Fruit fly (Drosophila melanogaster) ovary, adult (tissue): ENCODE measurements around the gene tko.

Source experiments
- CG17801 ChIP-seq: fragments of 200-800 bp; optimal IDR thresholded peaks from 2 replicates; lab custom pipeline; 2019; ENCODE audit warnings: missing biosample characterization, mild to moderate bottlenecking, missing genetic modification characterization, moderate library complexity; ENCODE audit not compliant: partially characterized antibody

The tko gene

DNA sequence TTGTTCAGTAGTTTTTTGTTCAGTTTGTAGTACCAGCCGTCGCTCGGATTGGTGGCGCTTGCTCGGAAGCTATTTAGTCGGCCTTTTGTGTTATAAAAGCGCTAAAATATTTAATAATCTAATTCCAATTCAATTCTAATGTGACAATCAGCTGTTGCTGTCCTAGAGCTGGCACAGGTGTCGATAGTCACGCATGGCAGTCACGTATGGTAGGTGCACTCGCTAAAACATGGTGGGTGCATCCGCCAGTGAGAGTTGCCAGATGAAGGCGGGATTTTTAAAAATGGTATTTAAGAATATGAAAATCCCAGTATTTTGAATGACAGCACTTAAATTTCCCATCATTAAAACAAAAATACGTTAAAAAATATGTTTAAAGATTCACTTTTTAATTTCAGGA lies at the start of gene tko:
tko (minus strand) TSS at position 179 of the 400 bp plus-strand sequence.
- peak; percentile 46 for TF ChIP-seq CG17801 (GFP tag; lab: Kevin White, UChicago)

DNA sequence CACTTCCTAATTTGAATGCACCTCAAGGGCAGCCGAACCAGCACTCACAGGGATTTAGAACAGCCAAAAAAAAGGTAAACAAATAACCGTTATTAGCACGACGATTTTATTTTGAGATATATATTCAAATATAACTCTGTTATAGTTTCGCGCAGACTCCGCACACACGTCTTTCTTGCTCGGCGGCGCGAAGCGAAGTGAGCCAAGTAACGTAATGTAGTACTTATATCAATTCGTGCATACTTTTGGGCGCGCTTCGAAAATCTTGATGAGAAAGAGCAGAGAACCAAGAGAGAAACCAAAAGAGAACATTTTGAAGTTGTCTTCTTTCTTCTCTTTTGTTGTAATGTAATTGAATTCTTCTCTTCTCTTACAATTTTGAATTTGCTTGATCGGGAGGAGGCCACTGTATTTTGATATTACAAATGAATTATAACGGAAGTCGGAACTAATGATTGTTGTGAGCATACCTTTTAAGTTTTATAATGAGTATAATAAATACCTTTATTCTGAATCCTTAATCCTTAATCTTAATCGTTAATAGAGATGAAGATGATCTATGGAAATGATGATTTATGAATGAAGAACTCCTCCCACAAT lies 26.2 kb upstream of the tko start, which contains the start of gene boi:
boi (minus strand) TSS at position 201 of the 600 bp plus-strand sequence.
- no peak for TF ChIP-seq CG17801 (GFP tag; lab: Kevin White, UChicago)

DNA sequence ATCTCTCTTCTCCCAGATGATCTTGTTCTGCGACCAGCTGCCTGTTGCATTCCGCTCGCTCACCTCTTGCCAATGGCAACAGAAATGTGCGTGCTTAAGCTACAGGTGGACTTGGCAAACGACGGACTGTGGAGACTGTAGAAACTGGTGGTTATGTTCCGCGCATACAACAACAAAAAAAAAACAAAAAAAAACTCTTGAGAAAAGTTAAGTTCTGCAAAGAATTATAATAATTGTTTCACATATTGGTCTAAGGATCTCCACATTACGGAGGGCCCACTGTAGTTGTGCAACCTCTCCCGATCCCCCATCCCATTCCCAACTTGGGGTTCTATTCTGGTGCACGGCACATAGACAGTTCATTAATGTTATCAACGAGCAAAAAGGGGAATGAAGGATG lies 24.8 kb upstream of the tko start:
- TF ChIP-seq CG17801 (GFP tag; lab: Kevin White, UChicago) = no peak

DNA sequence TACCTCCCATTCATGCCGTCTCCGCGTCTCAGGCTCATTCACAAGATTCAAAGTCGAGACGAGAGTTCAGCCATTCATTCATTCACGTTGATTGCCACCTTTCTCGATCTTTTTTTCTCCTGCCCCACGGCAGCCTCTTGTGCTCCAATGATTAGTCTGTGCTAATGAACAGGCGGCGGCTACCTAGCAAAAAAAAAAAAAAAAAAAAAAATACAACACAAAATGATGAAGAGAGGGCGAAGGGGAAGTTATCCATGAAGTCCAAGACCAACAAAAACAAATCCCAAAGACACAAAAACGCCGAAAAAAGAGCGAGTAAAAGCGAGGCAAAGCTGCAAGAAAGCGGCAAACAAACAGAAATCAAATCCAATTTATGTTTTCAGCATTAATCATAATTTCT lies 23.1 kb upstream of the tko start:
- no peak for TF ChIP-seq CG17801 (GFP tag; lab: Kevin White, UChicago)

DNA sequence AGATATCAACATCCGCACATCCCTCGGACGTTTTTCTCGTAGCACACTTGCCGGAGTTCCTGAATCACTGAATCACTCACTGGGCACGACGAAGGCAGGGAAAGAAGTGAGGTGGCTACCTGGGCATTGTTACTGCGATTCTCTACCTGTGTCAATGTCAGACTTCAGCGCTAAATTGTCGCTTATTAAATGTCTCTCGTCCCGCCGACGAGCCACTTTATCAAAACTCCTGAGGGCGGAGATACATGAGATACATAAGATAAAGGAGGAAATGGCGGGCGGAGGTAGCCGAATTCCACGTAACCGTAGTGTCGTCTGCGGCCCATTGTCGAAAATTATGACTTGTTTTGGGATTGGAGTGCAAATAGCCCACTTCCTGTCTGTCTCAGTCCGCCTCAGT lies 21.9 kb upstream of the tko start:
- TF ChIP-seq CG17801 (GFP tag; lab: Kevin White, UChicago) = no peak

DNA sequence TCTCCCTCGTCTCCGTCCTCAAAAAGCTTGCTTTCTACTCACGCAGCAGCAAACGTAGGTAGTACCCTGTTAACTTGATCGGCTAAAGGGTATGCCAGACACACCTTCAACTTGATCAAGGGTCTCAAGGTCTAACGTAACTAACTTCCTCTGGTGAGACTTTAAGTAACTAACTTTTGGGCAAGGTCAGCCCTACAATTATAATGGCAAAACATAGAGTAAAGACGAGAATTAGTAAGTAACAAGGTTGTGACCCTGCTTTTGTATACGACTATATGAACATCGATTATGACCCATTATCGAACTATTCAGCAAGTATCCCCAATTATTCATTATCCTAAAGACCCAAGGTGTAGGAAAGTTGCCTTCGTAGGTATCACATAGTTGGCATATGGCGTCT lies 20.4 kb upstream of the tko start:
- no peak for TF ChIP-seq CG17801 (GFP tag; lab: Kevin White, UChicago)

DNA sequence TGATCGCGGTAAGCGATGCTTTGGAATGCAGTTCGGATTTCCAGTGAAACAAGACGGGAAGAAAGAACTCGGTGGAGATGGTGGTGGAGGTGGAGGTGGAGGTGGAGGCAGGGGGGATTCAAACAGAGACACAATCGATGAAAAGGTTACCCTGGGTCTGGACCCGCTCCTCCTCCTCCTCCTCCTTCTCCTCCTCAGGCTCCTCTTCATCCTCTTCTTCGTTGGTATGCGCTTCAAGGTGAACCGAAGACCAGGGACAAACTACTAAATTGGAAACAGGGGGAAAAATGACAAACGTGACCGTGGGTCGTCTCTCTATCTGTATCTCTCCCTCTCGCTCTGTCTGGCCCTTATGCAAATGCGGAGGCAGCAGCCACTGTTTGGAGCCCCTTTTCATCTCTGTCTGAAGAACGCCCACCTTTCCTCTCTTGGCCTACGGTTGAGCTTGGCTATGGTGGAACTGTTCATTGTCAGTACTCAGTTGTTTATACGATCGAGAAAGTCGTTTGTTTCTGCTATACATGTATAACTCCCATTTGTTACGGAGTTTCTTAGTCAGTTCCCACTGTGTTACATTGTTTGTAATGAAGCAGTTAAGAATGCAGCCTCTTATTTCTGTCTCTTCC lies 19.3 kb upstream of the tko start:
- no peak for TF ChIP-seq CG17801 (GFP tag; lab: Kevin White, UChicago)

DNA sequence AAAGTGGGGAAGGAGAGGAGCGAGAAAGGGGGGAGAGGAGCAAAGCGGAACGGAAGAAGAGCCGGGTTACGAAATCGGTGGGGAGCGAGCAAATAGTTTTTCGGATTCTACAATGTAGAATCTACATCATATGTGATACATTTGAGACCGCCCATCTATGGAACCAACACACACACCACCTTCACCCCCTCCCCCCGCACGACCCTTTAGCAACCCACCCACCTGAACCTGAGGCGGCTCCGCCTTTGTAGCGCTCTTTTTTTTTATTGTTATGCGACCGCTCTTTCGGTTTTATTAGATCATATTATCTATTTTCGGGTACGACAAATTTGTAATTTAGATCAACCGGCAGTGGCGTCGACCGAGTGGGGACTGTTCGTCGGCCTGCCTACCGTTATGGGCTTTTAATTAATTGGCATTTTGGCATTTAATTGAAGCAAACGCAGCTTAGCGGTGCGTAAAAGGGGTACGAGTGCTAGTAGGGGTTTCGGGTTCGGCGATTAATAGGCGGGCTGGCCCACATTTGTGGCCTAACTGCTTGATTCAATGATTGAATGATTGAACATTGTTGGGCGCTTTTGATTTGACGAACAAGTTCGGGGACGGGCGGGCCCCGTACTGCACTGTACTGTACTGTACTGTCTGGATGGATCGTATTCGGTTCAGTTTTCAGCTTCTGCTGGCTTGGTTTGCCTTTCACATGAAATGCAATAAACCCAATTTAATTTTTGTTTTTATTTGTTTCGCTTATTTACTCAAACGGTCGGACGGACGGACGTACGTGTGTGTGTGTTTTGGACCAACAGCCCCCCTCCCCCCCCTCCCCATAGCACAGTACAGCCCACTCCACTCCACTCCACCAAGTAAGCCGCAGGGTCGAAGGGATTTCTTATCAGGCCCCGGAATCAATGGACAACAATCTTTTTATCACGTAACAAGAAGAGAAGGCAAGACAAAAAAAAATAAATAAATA lies 17.9 kb upstream of the tko start:
- TF ChIP-seq CG17801 (GFP tag; lab: Kevin White, UChicago) = no peak

DNA sequence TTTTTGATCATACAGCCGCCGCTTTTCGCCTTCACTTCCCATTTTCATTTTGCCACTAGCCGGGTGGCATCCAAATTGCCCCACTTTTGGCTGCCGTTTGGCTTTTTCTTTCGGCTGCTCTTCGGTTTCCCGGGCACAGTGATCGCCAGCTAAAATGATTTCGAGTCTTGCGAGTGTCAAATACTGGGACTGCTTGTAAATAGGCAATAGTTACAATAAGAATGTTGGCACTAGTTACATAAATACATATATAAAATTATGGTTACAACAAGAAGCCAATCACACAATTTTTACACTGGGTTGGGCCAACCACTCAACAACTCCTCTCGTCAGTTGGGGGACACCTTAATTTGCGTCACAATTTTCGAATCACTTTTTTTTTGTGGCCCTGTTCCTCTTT lies 16.1 kb upstream of the tko start:
- TF ChIP-seq CG17801 (GFP tag; lab: Kevin White, UChicago) = no peak

DNA sequence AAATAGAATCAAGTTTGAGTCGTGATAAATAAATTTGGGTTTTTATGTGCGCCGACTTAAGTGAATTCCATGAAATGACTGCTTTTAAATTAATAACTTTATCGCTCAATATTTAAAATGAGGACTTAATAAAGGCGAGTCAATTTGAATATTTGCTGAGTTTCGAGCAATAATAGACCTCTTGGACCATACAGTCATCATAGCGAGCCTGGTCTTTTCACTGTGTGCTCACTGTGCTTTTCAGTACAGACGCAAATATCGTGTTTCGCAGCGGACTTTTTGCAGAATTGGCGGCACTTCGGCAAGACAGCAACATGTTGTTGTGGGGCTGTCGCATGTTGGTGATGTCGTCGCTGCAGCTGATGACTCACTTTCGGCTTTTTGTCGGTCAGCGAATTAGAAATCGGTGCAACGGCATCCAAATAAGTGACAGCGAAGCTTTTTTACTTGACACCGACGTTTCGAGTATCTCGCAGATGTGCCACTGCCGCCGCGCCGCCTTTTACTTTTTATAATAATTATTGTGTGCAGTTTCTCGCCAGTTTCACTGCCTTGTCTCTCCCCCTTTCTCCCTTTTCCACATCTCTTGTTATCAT lies 14.2 kb upstream of the tko start:
- no peak for TF ChIP-seq CG17801 (GFP tag; lab: Kevin White, UChicago)

DNA sequence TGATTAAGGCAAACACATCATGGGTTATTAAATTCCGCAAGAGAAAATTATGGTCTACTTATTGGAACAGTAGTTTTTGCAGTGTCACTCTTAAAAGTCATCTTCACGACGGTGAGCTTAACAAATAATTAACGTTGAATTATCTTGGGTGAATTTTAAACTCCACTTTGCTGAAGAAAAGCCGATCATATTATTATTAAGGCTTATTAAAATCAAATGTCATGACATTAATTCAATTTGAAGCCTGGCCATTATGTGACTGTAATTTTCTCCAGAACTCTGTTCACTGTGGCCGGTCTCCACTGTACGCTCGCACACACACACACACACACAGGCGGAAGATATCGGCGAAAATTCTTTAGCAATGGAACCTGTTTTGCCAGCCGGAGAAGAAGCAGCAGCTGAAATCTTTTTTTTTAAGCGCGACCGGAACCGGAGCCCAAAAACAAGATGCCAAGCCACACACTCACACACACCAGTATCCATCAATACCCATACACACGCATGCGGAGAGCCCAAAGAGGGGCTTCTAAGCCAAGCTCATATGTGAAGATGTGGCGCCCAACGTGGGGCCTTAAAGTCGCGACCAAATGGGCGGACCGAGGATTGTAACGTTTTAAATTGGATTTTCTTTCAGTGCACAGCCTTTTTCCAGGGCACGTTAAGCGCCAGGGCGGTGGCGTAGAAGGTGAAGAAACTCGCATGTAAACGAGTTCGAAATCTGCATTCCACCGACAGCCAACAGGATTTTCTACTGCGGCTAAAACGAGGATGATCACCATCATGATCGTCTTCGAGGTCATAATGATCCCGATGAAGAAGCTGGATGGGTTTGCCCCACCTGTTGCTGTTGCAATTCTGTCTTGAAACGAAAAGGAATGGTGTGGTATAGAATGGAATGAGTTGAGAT lies 11.8 kb upstream of the tko start:
- no peak for TF ChIP-seq CG17801 (GFP tag; lab: Kevin White, UChicago)

DNA sequence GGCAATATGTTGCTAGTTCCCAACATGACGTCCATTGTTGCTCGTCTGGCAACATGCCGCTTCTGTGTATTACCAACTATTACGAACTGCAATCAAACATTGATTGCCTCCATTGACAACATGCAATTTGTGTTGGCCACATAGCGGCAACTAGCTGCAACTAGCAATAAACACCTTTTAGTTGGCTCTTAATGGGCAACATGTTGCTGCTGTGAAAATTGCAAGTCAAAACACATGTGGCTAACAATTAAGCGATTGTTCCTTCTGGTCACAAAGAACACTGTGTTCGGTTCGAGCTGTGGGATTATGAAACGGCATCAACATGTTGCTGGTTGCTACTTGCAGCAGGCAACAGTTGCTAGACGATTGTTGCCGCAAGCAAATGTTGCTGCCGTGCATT lies 10.0 kb upstream of the tko start:
- TF ChIP-seq CG17801 (GFP tag; lab: Kevin White, UChicago) = no peak

DNA sequence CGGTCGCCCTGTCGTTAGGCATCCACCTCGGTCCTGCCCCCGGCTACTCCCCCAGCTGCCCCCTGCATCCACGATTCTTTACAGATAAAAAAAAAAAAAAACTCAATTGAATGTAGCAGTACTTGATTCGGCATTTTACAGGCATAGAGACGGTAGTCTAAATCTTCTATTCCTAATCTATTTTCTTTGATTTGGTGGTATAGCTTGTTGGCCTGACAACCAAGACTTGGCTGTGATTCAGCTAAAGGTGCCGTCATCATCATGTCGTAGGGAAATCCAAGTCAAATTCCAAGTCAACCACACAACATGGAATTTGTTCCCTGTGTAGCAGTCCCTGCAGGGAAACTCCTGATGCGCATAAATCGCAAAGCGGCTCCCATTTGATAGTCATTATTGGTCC lies 9.0 kb upstream of the tko start:
- no peak for TF ChIP-seq CG17801 (GFP tag; lab: Kevin White, UChicago)

DNA sequence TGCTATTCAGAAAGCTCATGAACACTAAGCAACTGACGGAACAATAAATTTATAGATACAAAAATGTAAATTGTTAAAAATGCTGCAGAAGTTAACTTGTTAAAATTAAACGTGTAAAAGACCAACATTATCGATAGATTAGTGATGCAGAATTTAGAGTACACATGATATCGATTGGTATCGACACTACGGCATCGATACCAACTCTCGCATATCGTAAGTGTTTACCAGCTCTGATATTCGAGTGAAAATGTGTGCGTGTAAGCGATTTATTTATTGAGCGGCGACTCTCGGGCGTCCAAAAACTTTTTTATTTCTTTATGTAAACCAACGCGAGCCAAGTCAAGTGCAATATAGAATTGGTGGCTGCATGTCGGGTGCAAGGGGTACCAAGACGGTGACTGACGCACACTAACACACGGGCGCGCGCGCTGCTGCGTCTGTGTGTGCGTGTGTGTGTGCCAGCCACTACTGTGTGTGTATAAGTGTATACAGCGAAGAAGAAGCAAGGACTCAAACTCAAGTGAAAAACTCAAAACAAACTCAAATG lies 4.0 kb upstream of the tko start, which contains the start of gene z:
z (plus strand) TSS at position 20 of the 550 bp plus-strand sequence.
- peak; percentile 36 for TF ChIP-seq CG17801 (GFP tag; lab: Kevin White, UChicago)
